Worm (Caenorhabditis elegans) whole organism, early embryonic: ENCODE results near the gene ZK697.1.

Experiments
- ama-1 ChIP-seq: fragments of 150-350 bp; optimal IDR thresholded peaks from 2 replicates; lab custom pipeline; 2014
- ceh-13 ChIP-seq: fragments of 200-800 bp; sonication (Bioruptor generic); optimal IDR thresholded peaks from 2 replicates; lab custom pipeline; 2018; ENCODE audit warnings: mild to moderate bottlenecking, missing genetic modification characterization, missing compliant biosample characterization
- ceh-36 ChIP-seq: sonication (generic microtip); optimal IDR thresholded peaks from 2 replicates; lab custom pipeline; 2016; ENCODE audit warnings: missing genetic modification characterization, inconsistent platforms, missing compliant biosample characterization
- flt-1 ChIP-seq: fragments of 200-800 bp; sonication (Bioruptor generic); IDR thresholded peaks from 2 replicates; pipeline ENCODE4 v1.3.6; 2022; ENCODE audit warnings: missing genetic modification characterization, missing compliant biosample characterization
- tbx-11 ChIP-seq: fragments of 200-800 bp; sonication (Bioruptor generic); IDR thresholded peaks from 2 replicates; pipeline ENCODE4 v1.3.6; 2022; ENCODE audit warnings: missing genetic modification characterization, missing compliant biosample characterization

DNA sequence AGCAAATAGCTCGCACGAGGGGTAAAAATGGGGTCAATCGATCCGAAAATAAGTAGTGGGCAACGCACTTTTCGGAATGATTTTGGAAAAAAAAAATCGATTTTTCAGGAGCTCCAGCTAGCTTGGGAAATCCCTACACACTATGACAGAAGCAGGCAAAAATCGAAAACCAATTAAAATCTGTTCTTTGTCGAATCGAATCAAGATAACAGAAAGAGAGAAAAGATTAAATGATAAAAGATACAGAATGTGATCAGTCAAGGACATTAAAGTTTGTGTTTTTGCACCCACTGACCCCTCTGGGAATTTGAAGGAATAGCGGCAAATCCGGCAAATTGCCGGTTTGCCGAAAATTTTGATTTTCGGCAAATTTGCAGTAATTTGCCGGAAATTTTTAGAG lies 14.8 kb downstream of the ZK697.1 start:
- TF ChIP-seq ceh-13 (GFP tag; lab: Kevin White, UChicago) (no peak), ama-1 (lab: Kevin White, UChicago) (no peak), flt-1 (no peak), tbx-11 (GFP tag; lab: Robert Waterston, UW) (no peak), ceh-36 (tag; lab: Kevin White, UChicago) (no peak)
